Fruit fly (Drosophila melanogaster) whole organism, pupa: ENCODE results near the gene pot.

Experiments used
- CG10348 ChIP-seq: fragments of 200-800 bp; sonication (Bioruptor generic); IDR thresholded peaks from 2 replicates; pipeline ENCODE4 v1.3.6; 2022; ENCODE audit warnings: missing biosample characterization, missing genetic modification characterization
- CG15710 ChIP-seq: fragments of 200-800 bp; sonication (Bioruptor generic); optimal IDR thresholded peaks from 2 replicates; lab custom pipeline; 2018; ENCODE audit warnings: missing biosample characterization, mild to moderate bottlenecking, missing genetic modification characterization, moderate library complexity
- CG34367 ChIP-seq: fragments of 200-800 bp; sonication (Bioruptor generic); optimal IDR thresholded peaks from 2 replicates; lab custom pipeline; 2018; ENCODE audit warnings: missing biosample characterization, mild to moderate bottlenecking, missing genetic modification characterization
- CG4496 ChIP-seq: fragments of 200-800 bp; sonication (Bioruptor generic); IDR thresholded peaks from 3 replicates; pipeline ENCODE4 v1.3.6; 2022; ENCODE audit warnings: missing biosample characterization, missing genetic modification characterization
- CG8301 ChIP-seq: fragments of 200-800 bp; sonication (Bioruptor generic); optimal IDR thresholded peaks from 2 replicates; lab custom pipeline; 2018; ENCODE audit warnings: missing biosample characterization, mild to moderate bottlenecking, missing genetic modification characterization
- D1 ChIP-seq: fragments of 200-800 bp; sonication (Bioruptor generic); optimal IDR thresholded peaks from 2 replicates; lab custom pipeline; 2018; ENCODE audit warnings: missing biosample characterization, mild to moderate bottlenecking, missing genetic modification characterization, moderate library complexity
- EcR ChIP-seq: fragments of 200-800 bp; sonication (Bioruptor generic); optimal IDR thresholded peaks from 3 replicates; lab custom pipeline; 2019; ENCODE audit warnings: missing biosample characterization, missing genetic modification characterization, mild to moderate bottlenecking, moderate library complexity, missing genetic modification reagents
- Pif1A ChIP-seq: fragments of 200-800 bp; sonication (Bioruptor generic); optimal IDR thresholded peaks from 3 replicates; lab custom pipeline; 2016; ENCODE audit warnings: missing biosample characterization, missing genetic modification characterization
- Snoo ChIP-seq: fragments of 200-800 bp; sonication (Bioruptor generic); optimal IDR thresholded peaks from 3 replicates; lab custom pipeline; 2017; ENCODE audit warnings: missing biosample characterization, mild to moderate bottlenecking, missing genetic modification characterization, inconsistent platforms
- fd96Ca ChIP-seq: fragments of 200-800 bp; sonication (Bioruptor generic); IDR thresholded peaks from 3 replicates; pipeline ENCODE4 v1.3.6; 2022; ENCODE audit warnings: missing biosample characterization, missing genetic modification characterization
- gl ChIP-seq: fragments of 200-800 bp; sonication (Bioruptor generic); optimal IDR thresholded peaks from 2 replicates; lab custom pipeline; 2018; ENCODE audit warnings: missing biosample characterization, mild to moderate bottlenecking, missing genetic modification characterization
- rn ChIP-seq: fragments of 200-800 bp; sonication (Bioruptor generic); IDR thresholded peaks from 2 replicates; pipeline ENCODE4 v1.3.6; 2022; ENCODE audit warnings: missing biosample characterization, missing genetic modification characterization

DNA sequence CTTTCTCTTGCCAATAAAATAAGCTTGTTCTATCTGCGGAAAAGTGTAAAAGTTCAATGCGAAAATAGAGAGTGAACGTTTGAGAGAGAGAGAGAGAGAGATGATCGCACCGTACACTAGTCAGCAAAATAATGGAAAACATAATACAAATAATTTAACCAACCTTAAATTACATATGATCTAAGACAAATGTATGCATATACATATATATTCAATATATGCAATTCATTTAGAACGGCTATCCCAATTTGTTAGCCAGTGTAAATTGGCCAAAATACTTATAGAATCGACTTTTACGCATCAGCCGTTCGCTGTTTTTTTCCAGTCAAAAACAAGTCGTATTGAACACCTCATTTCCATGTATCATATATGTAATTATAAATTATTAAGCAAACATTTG lies 8.2 kb upstream of the pot start:
- no peak for TF ChIP-seq fd96Ca (GFP tag; lab: Robert Waterston, UW)
- TF ChIP-seq rn (GFP tag; lab: Robert Waterston, UW): peak; percentile 65; the same call in 1 of the 2 replicates
- no peak for TF ChIP-seq gl (tag; lab: Kevin White, UChicago)
- TF ChIP-seq Snoo (tag; lab: Kevin White, UChicago): peak; percentile 72
- TF ChIP-seq D1 (tag; lab: Kevin White, UChicago): no peak
- no peak for TF ChIP-seq CG34367 (tag; lab: Kevin White, UChicago)
- TF ChIP-seq Pif1A (GFP tag; lab: Kevin White, UChicago): peak; percentile 3
- peak; percentile 47 for TF ChIP-seq CG8301 (tag; lab: Kevin White, UChicago)
- peak; percentile 91 for TF ChIP-seq CG4496 (GFP tag; lab: Robert Waterston, UW)
- TF ChIP-seq CG10348: no peak
- no peak for TF ChIP-seq EcR (GFP tag; lab: Kevin White, UChicago)
- TF ChIP-seq CG15710 (tag; lab: Kevin White, UChicago): no peak
